Worm (Caenorhabditis elegans): ENCODE results near the gene T24C4.10.

ce11 chrIII:872373-872772 is 18.7 kb downstream of the T24C4.10 start, which contains the start of the genes T24C4.3 and clc-20:
- no peak for TF ChIP-seq ref-1 (GFP tag; conservative IDR thresholded peaks at IDR 0.05)
- TF ChIP-seq tab-1 (GFP tag; IDR thresholded peaks at IDR 0.05), result no peak
- no peak for TF ChIP-seq ztf-29 (GFP tag; IDR thresholded peaks at IDR 0.05)
- TF ChIP-seq flt-1 (GFP tag; IDR thresholded peaks at IDR 0.05), result no peak

All from whole organism, midembryonic.